Fruit fly (Drosophila melanogaster) whole organism, larva: Measurements from ENCODE around the gene Gat.

ENCODE experiments used
- noc ChIP-seq: fragments of 200-800 bp; sonication (Bioruptor generic); optimal IDR thresholded peaks from 3 replicates; lab custom pipeline; 2019; ENCODE audit warnings: missing biosample characterization, mild to moderate bottlenecking, missing genetic modification characterization, moderate library complexity

Gat gene

DNA sequence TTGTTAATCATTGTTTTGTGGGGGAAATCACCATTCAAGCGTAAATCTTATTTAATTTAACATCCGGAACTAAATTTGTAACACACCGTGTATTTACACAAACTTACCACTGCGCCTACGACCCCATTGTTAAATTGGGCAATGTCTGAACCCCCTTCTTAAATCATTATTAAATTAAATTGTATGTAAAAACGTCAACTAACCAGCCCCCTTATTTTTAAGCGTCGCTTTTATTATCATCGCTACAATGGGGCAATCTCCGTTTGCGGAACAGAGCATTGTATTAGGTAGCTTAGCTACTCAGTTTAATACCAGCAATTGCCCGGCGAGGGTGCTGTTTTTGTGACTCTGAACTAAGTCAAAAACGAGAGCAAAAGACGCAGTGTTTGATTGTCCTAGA is at the start of gene Gat:
Gene Gat, plus strand, starts transcription at position 301 of the 400 bp plus-strand sequence.
- TF ChIP-seq noc (tag; lab: Kevin White, UChicago): no peak

DNA sequence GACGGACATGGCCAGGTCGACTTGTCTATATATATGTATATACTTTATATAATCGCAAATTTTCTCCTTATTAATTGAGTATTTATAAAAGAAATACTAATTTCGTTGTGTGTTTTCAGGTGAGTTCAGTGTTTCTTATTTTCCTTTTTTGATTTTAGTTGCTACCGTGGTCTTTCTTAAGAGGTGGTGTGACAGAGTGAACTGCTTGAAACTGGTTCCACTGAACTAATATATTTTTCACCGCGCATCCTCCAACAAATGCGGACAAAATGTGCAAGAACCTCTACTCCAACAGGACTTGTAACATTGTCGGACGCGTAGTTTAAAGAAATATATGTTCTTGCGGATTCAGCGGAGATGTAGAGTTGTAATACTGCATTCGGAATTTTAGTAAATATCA is 46.7 kb upstream of the Gat start, which contains the start of gene CG1909:
Gene CG1909, plus strand, starts transcription at position 273 of the 400 bp plus-strand sequence.
- no peak for TF ChIP-seq noc (tag; lab: Kevin White, UChicago)

DNA sequence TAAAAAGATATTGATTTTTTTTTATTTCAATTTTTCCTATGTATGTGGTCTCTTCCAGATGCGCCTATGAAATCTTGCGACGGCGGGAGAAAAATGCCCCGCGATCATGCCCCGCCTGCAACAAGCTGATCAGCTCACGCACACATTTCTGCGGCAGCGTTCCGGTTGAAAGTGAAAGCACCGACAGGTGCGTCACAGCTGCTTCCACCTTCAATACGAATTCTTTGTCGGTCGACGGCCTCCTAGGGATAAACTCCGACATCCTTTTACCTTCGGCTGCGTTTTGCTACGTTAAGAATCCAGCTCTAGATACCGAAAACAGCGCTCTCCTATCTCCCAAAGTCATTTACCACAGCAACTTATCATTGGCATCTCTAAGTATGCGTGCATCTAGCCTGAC is 41.0 kb upstream of the Gat start:
- no peak for TF ChIP-seq noc (tag; lab: Kevin White, UChicago)

DNA sequence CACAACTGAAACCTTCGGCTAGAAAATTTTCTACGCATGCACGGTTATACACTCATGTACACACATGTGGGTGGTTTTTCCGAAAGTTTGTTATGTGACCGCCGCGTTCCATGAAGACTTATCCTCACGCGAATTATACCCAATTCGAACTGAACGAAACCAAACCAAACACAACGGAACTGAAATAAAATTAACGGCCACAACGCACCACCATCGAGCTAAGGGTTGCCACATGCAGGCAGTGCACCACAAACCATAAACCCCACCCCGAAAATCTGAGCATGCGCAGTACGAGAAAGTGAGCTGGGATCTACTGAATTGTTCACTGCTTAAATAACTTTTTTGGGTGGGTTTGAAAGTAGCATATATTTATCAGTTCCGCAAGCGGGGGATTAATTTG is 22.0 kb upstream of the Gat start, which contains the start of gene onecut:
Gene onecut, minus strand, starts transcription at position 152 of the 400 bp plus-strand sequence.
- no peak for TF ChIP-seq noc (tag; lab: Kevin White, UChicago)

DNA sequence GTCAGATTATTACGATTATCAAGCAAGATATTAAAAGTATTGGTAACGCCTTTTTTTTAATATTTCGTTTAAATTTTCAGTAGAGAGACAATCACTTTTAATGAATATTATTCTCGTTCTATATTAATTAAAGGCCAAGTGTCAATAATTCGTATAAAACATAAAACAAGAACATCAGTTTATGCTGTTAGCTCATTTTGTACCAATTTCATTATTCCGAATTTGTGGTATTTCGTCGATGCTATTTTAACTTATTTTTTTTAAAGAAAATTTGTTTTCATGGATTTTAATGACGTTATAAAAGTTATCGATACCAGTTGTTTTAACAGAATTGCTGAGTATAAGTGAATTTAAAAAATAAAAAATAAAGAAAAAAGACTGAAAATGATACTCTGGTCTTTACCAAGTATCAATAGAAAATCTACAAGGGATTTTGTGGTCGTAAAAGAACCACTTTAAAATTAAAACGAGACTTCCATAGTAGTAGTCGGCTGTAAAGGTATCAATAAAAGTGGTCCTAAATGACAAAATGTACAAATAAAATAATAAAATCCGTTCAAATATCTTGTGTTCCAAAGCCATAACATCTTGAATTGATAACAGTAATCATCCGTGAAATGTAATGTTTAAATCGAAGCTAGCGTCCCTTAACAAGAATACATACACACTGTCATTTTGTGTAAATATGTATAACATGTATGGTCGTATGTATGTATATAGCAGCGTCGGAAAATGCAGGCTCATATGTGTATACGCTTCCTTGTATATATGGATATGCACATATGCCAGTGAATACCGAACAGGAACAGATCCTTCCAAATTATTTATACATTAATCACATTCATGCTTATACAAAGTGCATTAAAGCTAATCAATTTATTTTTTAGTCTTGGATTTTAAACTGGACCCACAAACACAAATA is 18.8 kb upstream of the Gat start, which contains the start of gene Eph:
Gene Eph, plus strand, starts transcription at position 287 of the 922 bp plus-strand sequence.
- TF ChIP-seq noc (tag; lab: Kevin White, UChicago): no peak

DNA sequence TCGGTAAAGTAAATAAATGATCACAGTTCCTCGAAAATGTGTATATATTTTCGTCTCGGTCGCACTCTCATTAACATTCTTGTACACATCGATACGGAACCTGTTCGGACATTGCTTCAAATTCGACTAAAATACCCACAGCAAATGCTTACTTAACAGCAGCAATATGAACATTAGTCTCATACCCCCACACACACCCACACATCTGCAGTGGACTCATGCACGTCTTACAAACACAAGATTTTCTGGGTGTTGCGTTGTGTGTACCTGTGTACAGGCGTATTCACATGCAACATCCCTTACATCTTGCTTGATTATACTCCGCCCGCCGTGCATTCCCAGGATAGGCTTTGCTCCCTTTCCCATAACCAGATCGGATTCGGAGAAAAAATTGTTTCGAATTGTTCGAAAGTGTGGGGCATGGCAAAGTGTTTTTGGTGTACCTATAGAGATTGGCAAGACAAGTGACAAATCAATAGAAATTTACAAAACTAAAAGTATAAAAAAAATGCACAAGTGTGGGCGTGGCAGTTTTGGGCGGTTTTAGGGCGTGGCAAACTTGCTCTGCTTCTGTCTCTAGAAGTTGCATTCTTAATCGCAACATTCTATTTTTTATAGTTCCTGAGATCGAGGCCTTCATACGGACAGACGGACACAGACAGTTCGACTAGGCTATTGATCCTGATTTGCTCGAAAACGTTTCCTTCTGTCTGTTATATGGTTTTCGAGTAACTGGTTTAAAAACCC is 3.4 kb upstream of the Gat start, which contains the start of gene mav:
Gene mav, minus strand, starts transcription at position 134 of the 747 bp plus-strand sequence.
- no peak for TF ChIP-seq noc (tag; lab: Kevin White, UChicago)

DNA sequence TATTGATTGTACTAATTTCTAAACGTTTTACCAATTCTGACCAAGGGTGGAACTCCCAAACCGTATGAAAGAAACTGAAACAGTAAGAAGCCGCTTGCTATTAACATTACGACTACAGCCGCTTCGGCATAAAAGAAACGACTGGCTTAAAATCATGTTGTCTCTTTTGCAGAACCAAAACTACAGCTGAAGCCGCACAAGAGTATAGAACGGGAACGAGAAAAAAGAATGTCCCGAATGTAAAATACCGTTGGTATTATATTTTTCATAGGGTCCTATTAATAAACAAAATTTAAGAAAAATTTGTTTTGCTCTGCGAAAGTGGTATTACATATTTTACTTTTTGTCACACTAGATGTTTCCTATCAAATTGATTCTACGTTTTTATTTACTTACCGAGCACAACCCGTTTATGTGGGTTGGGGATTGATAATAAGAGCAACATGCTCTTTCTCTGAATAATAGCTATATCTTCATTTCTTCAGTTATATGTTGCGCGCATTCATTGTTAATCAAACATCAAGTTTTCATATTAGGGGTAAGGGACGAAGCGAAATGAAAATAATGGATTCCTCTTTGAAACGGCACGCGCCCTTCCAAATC is 17.0 kb downstream of the Gat start, which contains the start of gene Ekar:
Gene Ekar, minus strand, starts transcription at position 143 of the 603 bp plus-strand sequence.
- TF ChIP-seq noc (tag; lab: Kevin White, UChicago): no peak

DNA sequence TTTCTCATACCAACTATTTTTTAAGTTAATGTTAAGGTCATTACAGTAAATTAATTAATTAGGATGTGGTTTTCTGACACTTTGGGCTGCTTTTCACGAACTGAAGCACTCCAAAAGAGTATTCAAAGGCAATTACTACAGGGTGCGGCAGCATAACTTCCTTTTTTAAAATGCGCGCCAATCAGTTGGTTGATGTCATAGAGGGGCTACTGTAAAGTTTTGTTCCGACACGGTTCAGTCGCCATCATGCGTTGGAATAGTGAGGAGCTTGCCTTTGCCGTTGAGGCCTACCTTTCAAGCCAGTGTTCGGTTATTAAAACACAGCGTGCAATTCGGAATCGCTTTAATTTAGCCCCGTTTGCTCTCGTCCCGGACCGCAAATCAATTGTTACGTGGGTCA is 17.9 kb downstream of the Gat start:
- TF ChIP-seq noc (tag; lab: Kevin White, UChicago): no peak

DNA sequence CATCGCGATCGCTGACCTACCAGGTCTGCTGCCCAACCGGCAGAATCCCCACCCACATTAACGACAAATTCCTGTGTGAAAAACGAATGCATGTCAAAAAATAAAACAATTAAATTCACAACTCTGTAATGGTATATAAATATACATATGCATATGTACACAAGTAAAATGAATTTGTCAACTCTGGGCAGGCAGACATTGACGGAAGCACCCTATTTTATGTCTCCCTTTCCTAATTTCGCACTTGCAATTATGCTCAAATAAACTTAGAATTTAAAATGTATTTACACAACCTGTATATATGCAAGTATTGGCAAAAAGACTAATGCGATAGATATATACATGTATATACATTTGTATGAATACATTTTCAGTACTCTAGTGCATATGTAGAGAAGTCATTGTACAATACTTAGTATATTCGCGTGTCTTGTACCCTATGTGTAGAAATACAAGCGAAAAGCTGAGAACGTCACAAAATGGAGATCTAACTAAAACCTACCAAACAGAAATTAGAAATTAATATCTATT is 29.6 kb downstream of the Gat start:
- no peak for TF ChIP-seq noc (tag; lab: Kevin White, UChicago)

DNA sequence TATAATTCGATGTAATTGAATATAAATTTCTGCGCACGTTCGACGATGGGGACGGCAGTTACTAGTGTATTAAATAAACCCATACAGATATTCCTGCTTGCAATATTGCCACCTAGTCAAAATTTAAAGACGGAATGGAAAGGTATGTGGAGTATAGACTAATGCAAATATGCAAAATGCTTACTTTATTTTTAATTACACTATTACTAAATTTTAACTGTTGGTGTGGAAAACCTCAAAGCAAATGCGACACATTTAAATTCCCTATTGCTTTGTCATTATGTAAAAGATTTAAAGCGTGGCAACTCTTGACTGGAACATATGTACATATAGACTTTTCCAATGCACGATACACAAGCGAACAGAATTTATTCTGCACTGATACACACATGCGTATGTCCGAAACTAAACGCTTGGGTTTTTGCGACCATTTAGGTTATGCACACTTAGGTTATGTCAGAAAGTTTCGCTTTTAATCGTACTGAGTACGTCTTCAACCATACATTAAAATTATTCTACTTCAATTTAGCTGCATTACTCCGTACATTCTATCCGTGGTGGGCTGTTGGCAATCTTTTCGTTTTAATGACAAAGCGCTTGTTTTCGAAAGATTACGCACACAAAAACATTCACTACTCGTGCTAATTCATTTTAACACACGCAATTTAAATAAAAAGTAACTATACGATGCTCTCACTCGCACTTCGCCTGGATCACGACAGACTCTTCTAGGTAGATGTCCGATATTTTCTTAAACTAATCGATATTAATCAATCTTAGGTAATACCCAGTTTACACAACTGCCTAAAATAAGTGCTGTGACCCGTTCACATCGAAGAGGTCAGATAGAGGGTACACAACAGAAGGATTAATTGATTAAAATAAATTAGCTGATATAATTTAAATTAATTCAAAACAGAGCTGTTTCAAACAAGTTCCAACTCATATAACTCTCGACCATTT is 30.7 kb downstream of the Gat start, which contains the start of gene gw:
Gene gw, minus strand, starts transcription at position 725 of the 963 bp plus-strand sequence.
- no peak for TF ChIP-seq noc (tag; lab: Kevin White, UChicago)

DNA sequence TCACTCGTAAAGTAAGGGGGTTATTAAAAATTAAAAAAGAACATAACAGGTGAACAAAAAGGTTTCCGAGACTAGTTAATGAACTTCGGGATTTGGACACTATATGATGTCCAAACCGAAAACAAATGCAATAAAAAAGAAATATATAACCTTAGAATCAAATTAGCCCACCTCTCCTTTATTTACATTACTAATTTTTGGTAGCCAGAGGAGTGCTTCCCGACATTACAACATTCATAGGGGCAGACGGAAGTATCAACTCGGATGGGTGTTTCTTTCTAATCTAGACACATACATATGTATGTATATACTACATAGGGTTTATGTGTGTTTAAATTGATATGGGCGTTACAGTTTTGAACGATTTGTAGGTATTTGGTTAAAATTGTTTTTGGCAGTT is 32.6 kb downstream of the Gat start:
- TF ChIP-seq noc (tag; lab: Kevin White, UChicago): no peak

DNA sequence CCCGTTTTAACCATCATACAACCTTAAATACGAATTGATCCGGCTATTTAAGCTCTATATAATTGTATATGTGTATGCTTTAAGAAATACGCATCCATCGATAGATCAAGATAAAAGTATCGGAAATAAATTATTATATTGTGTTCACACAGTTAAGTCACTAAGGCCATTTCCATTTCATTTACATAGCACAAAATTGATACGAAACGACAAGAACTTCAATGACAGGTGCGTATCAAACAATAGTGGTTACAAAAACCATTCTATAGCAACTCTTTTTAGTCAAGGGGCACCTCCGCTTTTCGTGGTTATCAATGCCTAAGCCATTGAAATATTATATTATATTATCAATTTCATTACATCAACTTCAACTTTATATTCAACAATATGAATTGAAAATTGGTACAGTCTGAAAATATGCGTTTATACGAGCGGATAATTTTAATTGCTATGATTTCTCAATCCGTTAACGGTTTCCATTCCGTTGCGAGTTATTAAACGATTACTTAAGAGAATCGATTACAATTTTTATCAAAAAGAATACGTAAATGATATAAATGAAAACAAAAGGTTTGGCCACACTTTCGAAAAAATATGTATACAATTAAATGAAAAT is 33.7 kb downstream of the Gat start, which contains the start of the genes CG46466 and Slip1:
Gene CG46466, minus strand, starts transcription at position 70 of the 616 bp plus-strand sequence.
Gene Slip1, plus strand, starts transcription at position 567 of the 616 bp plus-strand sequence.
- TF ChIP-seq noc (tag; lab: Kevin White, UChicago): no peak

DNA sequence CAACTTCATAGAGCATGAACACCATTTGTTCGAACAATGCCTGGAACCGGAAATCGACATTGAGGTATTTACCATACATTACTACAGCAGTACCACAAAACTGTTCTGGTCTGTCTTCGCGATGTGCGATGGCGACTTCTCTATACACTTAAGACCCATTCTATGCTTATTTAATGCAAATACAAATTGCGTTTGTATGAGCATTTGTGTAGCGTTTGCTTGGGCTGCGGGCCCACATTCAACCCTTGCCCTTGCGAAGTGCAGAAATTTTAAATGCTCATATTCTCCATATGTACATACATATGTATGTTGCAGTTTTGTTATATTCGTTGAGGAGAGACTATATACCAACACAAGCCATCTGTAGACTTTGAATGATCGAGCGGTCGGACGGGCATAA is 34.8 kb downstream of the Gat start:
- no peak for TF ChIP-seq noc (tag; lab: Kevin White, UChicago)
